Fruit fly (Drosophila melanogaster) S2 (cell line): Measurements from ENCODE around the gene CG15891.

Experiments used
- CG8478 ChIP-seq: fragments of >200 bp; optimal IDR thresholded peaks from 2 replicates; lab custom pipeline; 2018
- CTCF ChIP-seq, 2 experiments: fragments of >200 bp; optimal IDR thresholded peaks; 2 replicates each; lab custom pipeline; 2018

DNA sequence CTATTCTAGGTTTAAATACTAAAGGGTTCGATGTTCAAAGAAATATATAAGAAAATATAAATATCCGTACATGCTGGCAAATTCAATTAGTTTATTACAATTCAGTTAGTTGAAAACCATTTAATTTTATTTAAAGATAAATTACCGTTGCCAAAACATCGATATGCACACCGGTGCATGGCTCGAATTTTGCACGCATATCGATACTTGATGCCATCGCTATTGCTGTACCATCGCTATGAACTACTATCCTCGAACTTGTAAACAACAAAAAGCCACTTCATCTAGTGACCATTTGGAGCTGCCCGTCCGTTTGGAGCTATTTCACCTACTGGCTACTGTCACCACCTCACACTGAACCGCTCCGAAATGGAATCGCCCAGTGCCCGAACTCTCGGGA is 34.2 kb downstream of the CG15891 start, which contains the start of gene Josd:
- TF ChIP-seq CG8478 (lab: Kevin White, UChicago) (no peak), CTCF (optimal IDR thresholded peaks at IDR 0.05; lab: Kevin White, UChicago) (no peak)
